Fruit fly (Drosophila melanogaster): Measurements from ENCODE around the gene PNUTS.

DNA sequence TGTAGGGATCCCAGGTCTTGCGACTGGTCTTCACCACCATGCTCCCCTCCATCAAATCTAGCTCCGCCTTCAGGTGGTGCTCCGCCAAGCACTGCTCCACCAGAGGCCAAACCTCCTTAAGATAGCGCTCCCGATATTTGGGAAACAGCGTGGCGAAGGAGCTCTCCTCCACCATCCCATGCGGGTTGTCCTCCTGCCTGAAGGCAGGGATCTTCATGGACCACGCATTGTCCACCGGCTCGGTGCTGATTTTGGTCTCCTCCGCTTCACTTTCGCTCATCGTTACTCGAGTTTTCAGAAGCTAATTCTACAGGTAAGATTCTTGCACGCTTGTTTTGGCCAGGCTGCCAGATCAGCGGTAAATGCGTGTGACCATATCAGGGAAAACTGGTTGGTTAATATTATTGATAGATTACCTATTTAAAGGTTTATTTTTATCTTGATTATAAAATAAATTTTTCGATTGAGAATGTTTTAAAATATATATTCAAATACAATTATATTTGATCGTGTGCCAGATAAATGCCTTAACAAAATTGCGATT lies 696 bp upstream of the PNUTS start, which contains the start of gene dbe:
- no peak for TF ChIP-seq psq (optimal IDR thresholded peaks at IDR 0.05)
- TF ChIP-seq insv (optimal IDR thresholded peaks at IDR 0.05): no peak
